Fruit fly (Drosophila melanogaster): ENCODE measurements around the gene nkd.

Gene nkd

DNA sequence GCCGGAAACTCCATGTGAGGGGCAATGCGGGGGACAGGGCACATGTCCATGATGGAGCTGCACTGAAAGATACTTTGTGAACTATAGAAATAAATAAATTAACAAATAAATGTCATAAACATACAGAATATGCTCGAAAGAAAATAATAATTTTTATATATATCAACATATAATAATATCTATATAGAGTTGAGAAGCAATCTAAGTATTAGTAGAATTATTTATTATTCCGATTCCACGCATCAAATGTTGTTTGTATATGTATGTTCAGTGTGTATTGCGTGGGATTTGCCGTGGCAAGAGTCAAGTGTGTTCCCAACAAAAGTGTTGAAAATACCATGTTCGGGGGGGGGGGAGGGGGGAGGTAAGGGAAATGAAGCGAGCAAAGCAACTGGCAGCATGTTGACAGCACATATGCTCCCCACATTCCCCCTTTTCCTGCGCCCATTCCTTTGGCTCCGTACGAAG, 11.6 kb upstream of the nkd start (continued):
- TF ChIP-seq CG17359 (tag; optimal IDR thresholded peaks at IDR 0.05) (peak; percentile 13), CG6689 (GFP tag; IDR thresholded peaks at IDR 0.05) (0 out of 2 replicates have a peak, but pooled peaks have one; percentile 33), CG8924 (tag; optimal IDR thresholded peaks at IDR 0.05) (peak; percentile 32), Asciz (GFP tag; optimal IDR thresholded peaks at IDR 0.05) (peak; percentile 45), Eip74EF (GFP tag; optimal IDR thresholded peaks at IDR 0.05) (peak in 1 of 2 experiments; percentile 48), stc (GFP tag; IDR thresholded peaks at IDR 0.05) (no peak), Jarid2 (GFP tag; optimal IDR thresholded peaks at IDR 0.05) (no peak), CG8388 (GFP tag; optimal IDR thresholded peaks at IDR 0.05) (peak; percentile 42), CG17361 (GFP tag; IDR thresholded peaks at IDR 0.05) (peak; percentile 66), gem (tag; optimal IDR thresholded peaks at IDR 0.05) (peak; percentile 68), CG12659 (GFP tag; optimal IDR thresholded peaks at IDR 0.05) (peak; percentile 10), CG34376 (GFP tag; optimal IDR thresholded peaks at IDR 0.05) (no peak), Ptx1 (GFP tag; IDR thresholded peaks at IDR 0.05) (peak; percentile 51; the same call in 1 of the 2 replicates), disco-r (GFP tag; optimal IDR thresholded peaks at IDR 0.05) (no peak), CG12391 (tag; optimal IDR thresholded peaks at IDR 0.05) (peak; percentile 66), CG17829 (tag; optimal IDR thresholded peaks at IDR 0.05) (peak; percentile 66), dmrt11E (tag; optimal IDR thresholded peaks at IDR 0.05) (peak; percentile 70), dysf (GFP tag; IDR thresholded peaks at IDR 0.05) (0 out of 3 replicates have a peak, but pooled peaks have one; percentile 8), Deaf1 (tag; optimal IDR thresholded peaks at IDR 0.05) (peak; percentile 2), CG6254 (GFP tag; optimal IDR thresholded peaks at IDR 0.05) (peak; percentile 31), CG4328 (GFP tag; optimal IDR thresholded peaks at IDR 0.05) (no peak), Oli (tag; optimal IDR thresholded peaks at IDR 0.05) (peak; percentile 32), CG14710 (tag; optimal IDR thresholded peaks at IDR 0.05) (peak; percentile 17), CG7839 (tag; optimal IDR thresholded peaks at IDR 0.05) (peak; percentile 38), CG15601 (tag; optimal IDR thresholded peaks at IDR 0.05) (peak; percentile 33), CG33557 (GFP tag; optimal IDR thresholded peaks at IDR 0.05) (peak; percentile 22), Nf-YC (tag; optimal IDR thresholded peaks at IDR 0.05) (no peak), CG11695 (GFP tag; IDR thresholded peaks at IDR 0.05) (no peak), Xrp1 (GFP tag; IDR thresholded peaks at IDR 0.05) (peak; percentile 70), CG1529 (GFP tag; optimal IDR thresholded peaks at IDR 0.05) (peak; percentile 43), CG13296 (GFP tag; optimal IDR thresholded peaks at IDR 0.05) (no peak), fd96Cb (tag; optimal IDR thresholded peaks at IDR 0.05) (peak; percentile 5), pan (optimal IDR thresholded peaks at IDR 0.05) (no peak), pan (GFP tag; optimal IDR thresholded peaks at IDR 0.05 in 1 of 2, IDR thresholded peaks at IDR 0.05 in 1 of 2) (peak in 1 of 2 experiments; percentile 15), CG15269 (tag; optimal IDR thresholded peaks at IDR 0.05) (peak; percentile 26), CG17385 (GFP tag; optimal IDR thresholded peaks at IDR 0.05) (peak; percentile 4), ewg (GFP tag; optimal IDR thresholded peaks at IDR 0.05) (peak; percentile 13), CG2199 (GFP tag; IDR thresholded peaks at IDR 0.05) (0 out of 3 replicates have a peak, but pooled peaks have one; percentile 28), bsh (GFP tag; optimal IDR thresholded peaks at IDR 0.05) (peak in 1 of 2 experiments; percentile 70), Hey (tag; optimal IDR thresholded peaks at IDR 0.05) (no peak), rib (GFP tag; IDR thresholded peaks at IDR 0.05) (no peak), CG2678 (tag; optimal IDR thresholded peaks at IDR 0.05) (peak; percentile 45)
